Worm (Caenorhabditis elegans): ENCODE data around the gene F23D12.7.

ce11 chrX:14499830-14500409 lies 46.3 kb upstream of the F23D12.7 start:
- no peak for TF ChIP-seq unc-42 (tag; optimal IDR thresholded peaks at IDR 0.05)
- TF ChIP-seq ceh-2 (tag; optimal IDR thresholded peaks at IDR 0.05): no peak
- no peak for TF ChIP-seq ceh-31 (tag; optimal IDR thresholded peaks at IDR 0.05)
- no peak for TF ChIP-seq nfya-1 (tag; optimal IDR thresholded peaks at IDR 0.05)
- TF ChIP-seq tbx-2 (tag; optimal IDR thresholded peaks at IDR 0.05): no peak
- TF ChIP-seq hlh-8 (tag; optimal IDR thresholded peaks at IDR 0.05): no peak
- no peak for TF ChIP-seq ama-1 (optimal IDR thresholded peaks at IDR 0.05)
- no peak for TF ChIP-seq sox-2 (GFP tag; IDR thresholded peaks at IDR 0.05)

Data from whole organism, late embryonic.